Worm (Caenorhabditis elegans): Measurements from ENCODE around the gene rod-1.

rod-1 gene

ce11 chrIV:7467170-7467569 is 11.1 kb upstream of the rod-1 start:
- TF ChIP-seq eyg-1 (tag; optimal IDR thresholded peaks at IDR 0.05) (no peak), C38D4.7 (GFP tag; optimal IDR thresholded peaks at IDR 0.05) (no peak), ref-2 (tag; optimal IDR thresholded peaks at IDR 0.05) (no peak), ceh-34 (tag; optimal IDR thresholded peaks at IDR 0.05) (no peak)

- no peak for TF ChIP-seq ahr-1 (tag; optimal IDR thresholded peaks at IDR 0.05)
- no peak for TF ChIP-seq madf-2 (tag; optimal IDR thresholded peaks at IDR 0.05)
- TF ChIP-seq ceh-31 (tag; optimal IDR thresholded peaks at IDR 0.05), result no peak
- no peak for TF ChIP-seq ztf-16 (tag; optimal IDR thresholded peaks at IDR 0.05)
- TF ChIP-seq pag-3 (tag; optimal IDR thresholded peaks at IDR 0.05; ENCODE audit: borderline replicate concordance), result no peak
- TF ChIP-seq pax-1 (tag; optimal IDR thresholded peaks at IDR 0.05), result no peak
- no peak for TF ChIP-seq eyg-1 (tag; optimal IDR thresholded peaks at IDR 0.05)
- TF ChIP-seq sox-4 (tag; optimal IDR thresholded peaks at IDR 0.05), result no peak
- TF ChIP-seq elt-2 (tag; optimal IDR thresholded peaks at IDR 0.05), result no peak
These were observed 9.6 kb upstream of the rod-1 start for ce11 chrIV:7468638-7469037.

ce11 chrIV:7469782-7470413 is 8.4 kb upstream of the rod-1 start, which contains the start of gene F55G1.7:
F55G1.7 (minus strand) TSS chrIV:7469832.
- TF ChIP-seq sdc-2 (tag; optimal IDR thresholded peaks at IDR 0.05), result no peak
- TF ChIP-seq ceh-19 (GFP tag; optimal IDR thresholded peaks at IDR 0.05), result no peak
- no peak for TF ChIP-seq ref-2 (tag; optimal IDR thresholded peaks at IDR 0.05)

ce11 chrIV:7473159-7473649 is 5.0 kb upstream of the rod-1 start, which contains the start of the genes plk-3 and F55G1.6:
plk-3 (minus strand) TSS chrIV:7473209.
F55G1.6 (plus strand) TSS chrIV:7473517.
- TF ChIP-seq lim-6 (tag; optimal IDR thresholded peaks at IDR 0.05) (no peak), ceh-30 (tag; optimal IDR thresholded peaks at IDR 0.05) (no peak), pros-1 (tag; optimal IDR thresholded peaks at IDR 0.05) (no peak), tbx-7 (tag; optimal IDR thresholded peaks at IDR 0.05) (no peak), nhr-11 (tag; optimal IDR thresholded peaks at IDR 0.05) (no peak), ref-2 (tag; optimal IDR thresholded peaks at IDR 0.05) (no peak), F13H6.1 (tag; optimal IDR thresholded peaks at IDR 0.05) (no peak), ceh-45 (GFP tag; IDR thresholded peaks at IDR 0.05) (no peak), unc-42 (tag; optimal IDR thresholded peaks at IDR 0.05) (no peak), tbx-2 (tag; optimal IDR thresholded peaks at IDR 0.05) (no peak), hlh-6 (tag; optimal IDR thresholded peaks at IDR 0.05) (no peak), ceh-34 (tag; optimal IDR thresholded peaks at IDR 0.05) (no peak), ceh-19 (GFP tag; optimal IDR thresholded peaks at IDR 0.05) (no peak), hlh-13 (GFP tag; optimal IDR thresholded peaks at IDR 0.05) (no peak), ahr-1 (tag; optimal IDR thresholded peaks at IDR 0.05) (no peak), gmeb-2 (tag; optimal IDR thresholded peaks at IDR 0.05) (no peak), pha-2 (tag; optimal IDR thresholded peaks at IDR 0.05) (no peak), C08G9.2 (tag; optimal IDR thresholded peaks at IDR 0.05) (no peak), rnt-1 (tag; optimal IDR thresholded peaks at IDR 0.05) (no peak), dve-1 (tag; optimal IDR thresholded peaks at IDR 0.05) (no peak)

ce11 chrIV:7474826-7475225 is 3.4 kb upstream of the rod-1 start, which contains the start of gene slc-25A18.2:
slc-25A18.2 (plus strand) TSS chrIV:7475041.
- no peak for TF ChIP-seq ceh-18 (tag; optimal IDR thresholded peaks at IDR 0.05)
- no peak for TF ChIP-seq pha-2 (tag; optimal IDR thresholded peaks at IDR 0.05)
- no peak for TF ChIP-seq ceh-30 (tag; optimal IDR thresholded peaks at IDR 0.05)
- TF ChIP-seq Y22D7AL.16 (tag; optimal IDR thresholded peaks at IDR 0.05), result no peak
- no peak for TF ChIP-seq hlh-8 (tag; optimal IDR thresholded peaks at IDR 0.05)
- TF ChIP-seq ceh-48 (tag; optimal IDR thresholded peaks at IDR 0.05), result no peak
- no peak for TF ChIP-seq gmeb-2 (tag; optimal IDR thresholded peaks at IDR 0.05)
- TF ChIP-seq madf-2 (tag; optimal IDR thresholded peaks at IDR 0.05), result no peak
- no peak for TF ChIP-seq unc-86 (tag; optimal IDR thresholded peaks at IDR 0.05)
- TF ChIP-seq sox-4 (tag; optimal IDR thresholded peaks at IDR 0.05), result no peak
- no peak for TF ChIP-seq sox-2 (GFP tag; IDR thresholded peaks at IDR 0.05)
- no peak for TF ChIP-seq unc-42 (tag; optimal IDR thresholded peaks at IDR 0.05)
- TF ChIP-seq pat-9 (tag; optimal IDR thresholded peaks at IDR 0.05), result no peak
- no peak for TF ChIP-seq dve-1 (tag; optimal IDR thresholded peaks at IDR 0.05)
- no peak for TF ChIP-seq ceh-9 (tag; optimal IDR thresholded peaks at IDR 0.05)
- no peak for TF ChIP-seq K09A11.1 (tag; optimal IDR thresholded peaks at IDR 0.05; ENCODE audit: insufficient read depth)
